Worm (Caenorhabditis elegans): ENCODE data around the gene F12E12.2.

The F12E12.2 gene

DNA sequence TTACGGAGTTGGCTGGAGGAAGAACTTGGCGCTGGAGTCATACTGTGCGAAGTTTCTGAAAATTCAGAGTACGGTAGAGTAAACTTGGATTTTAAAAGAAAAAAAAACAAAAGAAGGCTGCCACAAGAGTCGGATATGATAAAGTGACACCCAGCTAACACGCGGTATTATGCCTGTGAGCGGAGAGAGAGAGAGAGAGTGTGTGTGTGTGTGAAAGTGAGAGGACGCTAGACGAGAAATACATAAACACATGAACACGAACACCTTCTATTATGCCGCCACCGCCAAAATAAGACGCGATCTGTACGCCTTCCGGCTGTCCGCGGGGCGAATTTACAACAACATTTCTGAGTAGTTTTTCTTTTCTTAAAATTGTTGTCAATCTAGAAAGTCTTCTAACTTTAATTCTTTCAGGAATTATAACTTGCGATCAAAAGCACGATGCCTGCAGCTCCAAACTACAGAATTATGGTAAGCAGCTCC, 2.8 kb upstream of the F12E12.2 start, which contains the start of gene F12E12.6:
Gene F12E12.6, minus strand, starts transcription at position 51 of the 483 bp plus-strand sequence.
- TF ChIP-seq bed-3 (GFP tag; optimal IDR thresholded peaks at IDR 0.05) (no peak), nhr-28 (tag; optimal IDR thresholded peaks at IDR 0.05) (no peak)

ce11 chrII:3741584-3741983, 1.8 kb downstream of the F12E12.2 start, which contains the start of gene F12E12.1:
TSS of gene F12E12.1 (plus strand) at chrII:3741884.
- TF ChIP-seq nhr-237 (tag; optimal IDR thresholded peaks at IDR 0.05), result no peak
- TF ChIP-seq mep-1 (tag; optimal IDR thresholded peaks at IDR 0.05), result no peak
- TF ChIP-seq cnd-1 (tag; optimal IDR thresholded peaks at IDR 0.05), result no peak
- no peak for TF ChIP-seq ztf-11 (tag; optimal IDR thresholded peaks at IDR 0.05)
- TF ChIP-seq mab-5 (tag; optimal IDR thresholded peaks at IDR 0.05), result no peak

- TF ChIP-seq blmp-1 (tag; optimal IDR thresholded peaks at IDR 0.05), result no peak
- TF ChIP-seq cnd-1 (tag; optimal IDR thresholded peaks at IDR 0.05), result no peak
- no peak for TF ChIP-seq lin-13 (tag; optimal IDR thresholded peaks at IDR 0.05)
- no peak for TF ChIP-seq nhr-76 (tag; optimal IDR thresholded peaks at IDR 0.05)
- TF ChIP-seq nhr-237 (tag; optimal IDR thresholded peaks at IDR 0.05), result no peak
- TF ChIP-seq hlh-1 (tag; optimal IDR thresholded peaks at IDR 0.05), result no peak
- no peak for TF ChIP-seq pha-4 (tag; optimal IDR thresholded peaks at IDR 0.05)
- no peak for TF ChIP-seq nhr-2 (tag; optimal IDR thresholded peaks at IDR 0.05)
- TF ChIP-seq bed-3 (GFP tag; optimal IDR thresholded peaks at IDR 0.05), result no peak
- no peak for TF ChIP-seq flh-1 (GFP tag; optimal IDR thresholded peaks at IDR 0.05)
- TF ChIP-seq unc-39 (tag; optimal IDR thresholded peaks at IDR 0.05), result no peak
- TF ChIP-seq lsy-2 (tag; optimal IDR thresholded peaks at IDR 0.05), result no peak
Observed at ce11 chrII:3743684-3744200, 4.0 kb downstream of the F12E12.2 start, which contains the start of gene nta-1. TSS of gene nta-1 (minus strand) at chrII:3743814.

DNA sequence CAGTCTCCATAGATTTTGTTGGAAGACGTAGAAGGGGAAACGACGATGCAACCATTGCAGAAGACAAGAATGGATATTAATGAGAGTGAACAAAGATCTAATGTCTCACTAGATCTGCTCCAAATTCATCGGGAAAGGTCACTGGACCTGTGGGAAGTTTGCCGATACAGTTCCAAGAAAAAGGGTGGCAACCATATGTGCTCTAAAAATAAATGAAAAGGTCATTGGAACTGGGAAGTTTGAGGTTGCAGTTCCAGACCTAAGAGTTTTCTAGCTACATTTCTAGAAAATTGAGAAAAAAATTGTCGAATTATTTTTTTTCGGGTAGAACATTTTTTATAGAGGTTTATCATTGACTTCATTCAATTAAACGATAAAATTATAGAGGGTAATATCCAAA, 7.7 kb downstream of the F12E12.2 start, which contains the start of gene fbxb-92:
Gene fbxb-92, minus strand, starts transcription at position 101 of the 400 bp plus-strand sequence.
- TF ChIP-seq nhr-237 (tag; optimal IDR thresholded peaks at IDR 0.05) (no peak), blmp-1 (tag; optimal IDR thresholded peaks at IDR 0.05) (no peak), bed-3 (GFP tag; optimal IDR thresholded peaks at IDR 0.05) (no peak), drap-1 (GFP tag; optimal IDR thresholded peaks at IDR 0.05) (no peak), lsy-2 (tag; optimal IDR thresholded peaks at IDR 0.05) (no peak), ztf-11 (tag; optimal IDR thresholded peaks at IDR 0.05) (no peak), nhr-76 (tag; optimal IDR thresholded peaks at IDR 0.05) (no peak), nhr-12 (tag; optimal IDR thresholded peaks at IDR 0.05) (no peak), ceh-39 (tag; optimal IDR thresholded peaks at IDR 0.05) (no peak), cnd-1 (tag; optimal IDR thresholded peaks at IDR 0.05) (no peak), flh-1 (GFP tag; optimal IDR thresholded peaks at IDR 0.05) (no peak)

ce11 chrII:3748719-3749118, 9.0 kb downstream of the F12E12.2 start, which contains the start of gene fbxb-90:
TSS of gene fbxb-90 (minus strand) at chrII:3748819.
- TF ChIP-seq zip-8 (tag; optimal IDR thresholded peaks at IDR 0.05), result no peak
- TF ChIP-seq lin-32 (GFP tag; optimal IDR thresholded peaks at IDR 0.05), result no peak
- no peak for TF ChIP-seq unc-39 (tag; optimal IDR thresholded peaks at IDR 0.05)
- TF ChIP-seq ceh-83 (GFP tag; optimal IDR thresholded peaks at IDR 0.05), result no peak
- no peak for TF ChIP-seq bed-3 (GFP tag; optimal IDR thresholded peaks at IDR 0.05)
- no peak for TF ChIP-seq lsy-2 (tag; optimal IDR thresholded peaks at IDR 0.05)
- TF ChIP-seq elt-1 (tag; optimal IDR thresholded peaks at IDR 0.05; ENCODE audit: borderline replicate concordance, insufficient read depth), result no peak
- no peak for TF ChIP-seq unc-120 (tag; optimal IDR thresholded peaks at IDR 0.05; ENCODE audit: poor library complexity, severe bottlenecking)
- TF ChIP-seq ces-1 (GFP tag; optimal IDR thresholded peaks at IDR 0.05), result no peak
- TF ChIP-seq lin-13 (tag; optimal IDR thresholded peaks at IDR 0.05), result no peak
- no peak for TF ChIP-seq M03D4.4 (tag; optimal IDR thresholded peaks at IDR 0.05)
- no peak for TF ChIP-seq nhr-76 (tag; optimal IDR thresholded peaks at IDR 0.05)
- no peak for TF ChIP-seq ztf-11 (tag; optimal IDR thresholded peaks at IDR 0.05)
- TF ChIP-seq sptf-1 (tag; optimal IDR thresholded peaks at IDR 0.05), result no peak
- TF ChIP-seq ceh-43 (GFP tag; optimal IDR thresholded peaks at IDR 0.05), result no peak
- no peak for TF ChIP-seq sem-2 (GFP tag; optimal IDR thresholded peaks at IDR 0.05)
- no peak for TF ChIP-seq unc-62 (GFP tag; optimal IDR thresholded peaks at IDR 0.05)
- TF ChIP-seq nhr-12 (tag; optimal IDR thresholded peaks at IDR 0.05), result no peak
- no peak for TF ChIP-seq mls-2 (tag; optimal IDR thresholded peaks at IDR 0.05)
- TF ChIP-seq nhr-2 (tag; optimal IDR thresholded peaks at IDR 0.05), result no peak
